Worm (Caenorhabditis elegans) whole organism, L4 larva: ENCODE results near the gene Y46G5A.20.

Source experiments
- D1046.2 ChIP-seq: fragments of 200-800 bp; sonication (Bioruptor generic); IDR thresholded peaks from 2 replicates; pipeline ENCODE4 v1.3.6; 2022; ENCODE audit warnings: missing genetic modification characterization, missing compliant biosample characterization
- F10B5.3 ChIP-seq: sonication (generic microtip); optimal IDR thresholded peaks from 2 replicates; lab custom pipeline; 2016; ENCODE audit warnings: mild to moderate bottlenecking, missing genetic modification characterization, missing compliant biosample characterization
- F26F4.8 ChIP-seq: fragments of 200-800 bp; sonication (Bioruptor generic); conservative IDR thresholded peaks from 2 replicates; pipeline ENCODE4 v1.3.6; 2022; ENCODE audit warnings: missing genetic modification characterization, missing compliant biosample characterization
- R02D3.7 ChIP-seq: fragments of 150-350 bp; sonication (generic microtip); optimal IDR thresholded peaks from 3 replicates; lab custom pipeline; 2014; ENCODE audit warnings: missing biosample characterization, missing genetic modification characterization
- T20F7.1 ChIP-seq: fragments of 200-800 bp; sonication (Bioruptor generic); optimal IDR thresholded peaks from 2 replicates; lab custom pipeline; 2018; ENCODE audit warnings: mild to moderate bottlenecking, missing genetic modification characterization, missing compliant biosample characterization
- aha-1 ChIP-seq: fragments of 150-350 bp; peaks from one replicate; lab custom pipeline; 2014; ENCODE audit warnings: missing biosample characterization, missing genetic modification characterization
- ceh-44 ChIP-seq: fragments of 200-800 bp; sonication (Bioruptor generic); IDR thresholded peaks from 2 replicates; pipeline ENCODE4 v1.3.6; 2022; ENCODE audit warnings: missing genetic modification reagents, missing genetic modification characterization, missing compliant biosample characterization
- ctbp-1 ChIP-seq: fragments of 200-800 bp; sonication (Bioruptor generic); IDR thresholded peaks from 2 replicates; pipeline ENCODE4 v1.3.6; 2022; ENCODE audit warnings: missing genetic modification reagents, missing genetic modification characterization, missing compliant biosample characterization
- daf-12 ChIP-seq: fragments of 150-350 bp; optimal IDR thresholded peaks from 2 replicates; lab custom pipeline; 2014; ENCODE audit warnings: missing biosample characterization, missing genetic modification reagents, missing genetic modification characterization
- daf-19 ChIP-seq: fragments of 200-800 bp; sonication (Bioruptor generic); conservative IDR thresholded peaks from 2 replicates; pipeline ENCODE4 v1.3.6; 2022; ENCODE audit warnings: missing genetic modification characterization, missing compliant biosample characterization
- daf-8 ChIP-seq: fragments of 200-800 bp; sonication (Bioruptor generic); IDR thresholded peaks from 2 replicates; pipeline ENCODE4 v1.3.6; 2022; ENCODE audit warnings: missing genetic modification characterization, missing compliant biosample characterization
- dmd-6 ChIP-seq: fragments of 200-800 bp; sonication (Bioruptor generic); IDR thresholded peaks from 2 replicates; pipeline ENCODE4 v1.3.6; 2022; ENCODE audit warnings: missing genetic modification reagents, missing genetic modification characterization, missing compliant biosample characterization
- dpl-1 ChIP-seq: fragments of 150-350 bp; optimal IDR thresholded peaks from 2 replicates; lab custom pipeline; 2014; ENCODE audit warnings: missing biosample characterization, missing genetic modification reagents, missing genetic modification characterization
- fos-1 ChIP-seq: fragments of 150-350 bp; optimal IDR thresholded peaks from 2 replicates; lab custom pipeline; 2014; ENCODE audit warnings: missing biosample characterization, missing genetic modification characterization
- gei-8 ChIP-seq: fragments of 200-800 bp; sonication (Bioruptor generic); optimal IDR thresholded peaks from 2 replicates; lab custom pipeline; 2018; ENCODE audit warnings: mild to moderate bottlenecking, missing genetic modification characterization, missing compliant biosample characterization
- hlh-30 ChIP-seq: sonication (generic microtip); optimal IDR thresholded peaks from 2 replicates; lab custom pipeline; 2017; ENCODE audit warnings: antibody characterized with exemption, mild to moderate bottlenecking, missing genetic modification characterization, missing compliant biosample characterization; ENCODE audit not compliant: insufficient read depth
- hmg-1.1 ChIP-seq: fragments of 200-800 bp; sonication (Bioruptor generic); IDR thresholded peaks from 2 replicates; pipeline ENCODE4 v1.3.6; 2022; ENCODE audit warnings: missing genetic modification reagents, missing genetic modification characterization, missing compliant biosample characterization
- jun-1 ChIP-seq: fragments of 150-350 bp; optimal IDR thresholded peaks from 2 replicates; lab custom pipeline; 2014; ENCODE audit warnings: missing biosample characterization, missing genetic modification reagents, missing genetic modification characterization
- lim-7 ChIP-seq: fragments of 200-800 bp; sonication (Bioruptor generic); IDR thresholded peaks from 2 replicates; pipeline ENCODE4 v1.3.6; 2022; ENCODE audit warnings: missing genetic modification characterization, missing compliant biosample characterization
- lin-13 ChIP-seq: fragments of 150-350 bp; optimal IDR thresholded peaks from 2 replicates; lab custom pipeline; 2014; ENCODE audit warnings: missing biosample characterization, missing genetic modification reagents, missing genetic modification characterization
- lin-29 ChIP-seq: fragments of 200-800 bp; sonication (Bioruptor generic); IDR thresholded peaks from 2 replicates; pipeline ENCODE4 v1.3.6; 2022; ENCODE audit warnings: missing genetic modification reagents, missing genetic modification characterization, missing compliant biosample characterization
- madf-5 ChIP-seq, 2 experiments: fragments of 200-800 bp; sonication (Bioruptor generic); IDR thresholded peaks; 2 replicates each; pipeline ENCODE4 v1.3.6; 2022; ENCODE audit warnings: missing compliant biosample characterization in 2 of 2, missing genetic modification characterization in 2 of 2
- madf-9 ChIP-seq: fragments of 200-800 bp; sonication (Bioruptor generic); conservative IDR thresholded peaks from 2 replicates; pipeline ENCODE4 v1.3.6; 2022; ENCODE audit warnings: missing genetic modification reagents, missing genetic modification characterization, missing compliant biosample characterization
- mdt-29 ChIP-seq: fragments of 200-800 bp; sonication (Bioruptor generic); IDR thresholded peaks from 2 replicates; pipeline ENCODE4 v1.3.6; 2022; ENCODE audit warnings: missing genetic modification reagents, missing genetic modification characterization, missing compliant biosample characterization
- mep-1 ChIP-seq: fragments of 150-350 bp; sonication (generic microtip); optimal IDR thresholded peaks from 3 replicates; lab custom pipeline; 2014; ENCODE audit warnings: missing biosample characterization, missing genetic modification characterization
- mes-2 ChIP-seq: sonication (generic microtip); optimal IDR thresholded peaks from 2 replicates; lab custom pipeline; 2016; ENCODE audit warnings: missing genotype, mild to moderate bottlenecking, missing genetic modification characterization, missing compliant biosample characterization; ENCODE audit not compliant: poor library complexity, severe bottlenecking
- mxl-2 ChIP-seq: fragments of 200-800 bp; sonication (Bioruptor generic); conservative IDR thresholded peaks from 2 replicates; pipeline ENCODE4 v1.3.6; 2022; ENCODE audit warnings: missing genetic modification reagents, missing genetic modification characterization, missing compliant biosample characterization
- nhr-10 ChIP-seq: fragments of 150-350 bp; optimal IDR thresholded peaks from 2 replicates; lab custom pipeline; 2014; ENCODE audit warnings: missing biosample characterization, missing genetic modification characterization
- nhr-102 ChIP-seq: sonication (generic microtip); optimal IDR thresholded peaks from 2 replicates; lab custom pipeline; 2016; ENCODE audit warnings: mild to moderate bottlenecking, missing genetic modification characterization, moderate library complexity, missing compliant biosample characterization
- nhr-11 ChIP-seq: fragments of 150-350 bp; optimal IDR thresholded peaks from 2 replicates; lab custom pipeline; 2014; ENCODE audit warnings: missing biosample characterization, missing genetic modification characterization
- nhr-111 ChIP-seq: fragments of 200-800 bp; sonication (Bioruptor generic); optimal IDR thresholded peaks from 2 replicates; lab custom pipeline; 2018; ENCODE audit warnings: mild to moderate bottlenecking, missing genetic modification characterization, missing compliant biosample characterization
- nhr-28 ChIP-seq: fragments of 150-350 bp; optimal IDR thresholded peaks from 2 replicates; lab custom pipeline; 2014; ENCODE audit warnings: missing biosample characterization, missing genetic modification characterization
- nhr-48 ChIP-seq: sonication (generic microtip); optimal IDR thresholded peaks from 2 replicates; lab custom pipeline; 2016; ENCODE audit warnings: mild to moderate bottlenecking, missing genetic modification characterization, missing compliant biosample characterization
- nhr-77 ChIP-seq: fragments of 150-350 bp; optimal IDR thresholded peaks from 2 replicates; lab custom pipeline; 2014; ENCODE audit warnings: missing biosample characterization, missing genetic modification characterization
- pha-4 ChIP-seq, 2 experiments: fragments of 150-350 bp in 1 of 2; fragments of 200-800 bp in 1 of 2; sonication (Bioruptor generic) in 1 of 2; IDR thresholded peaks in 1 of 2; optimal IDR thresholded peaks in 1 of 2; 2 replicates each; pipeline versions ENCODE4 v1.3.6 to Lab custom; 2014 to 2022; ENCODE audit warnings: missing genetic modification characterization in 2 of 2, missing genetic modification reagents in 2 of 2, missing biosample characterization in 1 of 2, missing compliant biosample characterization in 1 of 2
- sdz-12 ChIP-seq: fragments of 200-800 bp; sonication (Bioruptor generic); optimal IDR thresholded peaks from 2 replicates; lab custom pipeline; 2018; ENCODE audit warnings: mild to moderate bottlenecking, missing genetic modification characterization, missing compliant biosample characterization
- vab-7 ChIP-seq: fragments of 200-800 bp; sonication (Bioruptor generic); IDR thresholded peaks from 2 replicates; pipeline ENCODE4 v1.3.6; 2022; ENCODE audit warnings: missing genetic modification reagents, missing genetic modification characterization, missing compliant biosample characterization
- zip-11 ChIP-seq: fragments of 200-800 bp; sonication (Bioruptor generic); IDR thresholded peaks from 2 replicates; pipeline ENCODE4 v1.3.6; 2022; ENCODE audit warnings: missing genetic modification characterization, missing compliant biosample characterization

Y46G5A.20 gene

DNA sequence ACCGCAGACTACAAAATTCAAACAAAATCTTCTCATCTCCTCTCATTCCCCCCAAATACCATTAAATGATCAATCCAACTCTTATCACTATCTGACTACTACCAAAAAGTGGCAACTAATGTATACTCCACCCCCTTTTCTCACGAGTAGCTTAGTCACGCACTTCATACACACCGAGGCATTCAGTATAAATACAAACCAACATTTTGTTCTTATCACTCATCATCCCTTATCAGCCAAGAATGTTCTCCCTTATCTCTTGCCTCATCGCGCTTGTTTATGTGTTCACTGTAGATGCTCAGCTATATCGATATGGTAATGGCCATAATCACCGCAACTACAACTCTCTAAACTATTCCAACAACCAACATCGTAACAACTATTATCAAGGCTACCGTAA lies 12.6 kb downstream of the Y46G5A.20 start, which contains the start of gene Y46G5A.36 (continued):
- peak; percentile 42 for TF ChIP-seq dmd-6 (GFP tag; lab: Robert Waterston, UW)
- no peak for TF ChIP-seq nhr-11 (tag; lab: Kevin White, UChicago)
- TF ChIP-seq nhr-28 (tag; lab: Kevin White, UChicago): peak; percentile 77
- TF ChIP-seq hlh-30 (tag; lab: Kevin White, UChicago): peak; percentile 75
- TF ChIP-seq aha-1 (tag; lab: Kevin White, UChicago): no peak
- TF ChIP-seq, all 104 proteins: peak for 10

DNA sequence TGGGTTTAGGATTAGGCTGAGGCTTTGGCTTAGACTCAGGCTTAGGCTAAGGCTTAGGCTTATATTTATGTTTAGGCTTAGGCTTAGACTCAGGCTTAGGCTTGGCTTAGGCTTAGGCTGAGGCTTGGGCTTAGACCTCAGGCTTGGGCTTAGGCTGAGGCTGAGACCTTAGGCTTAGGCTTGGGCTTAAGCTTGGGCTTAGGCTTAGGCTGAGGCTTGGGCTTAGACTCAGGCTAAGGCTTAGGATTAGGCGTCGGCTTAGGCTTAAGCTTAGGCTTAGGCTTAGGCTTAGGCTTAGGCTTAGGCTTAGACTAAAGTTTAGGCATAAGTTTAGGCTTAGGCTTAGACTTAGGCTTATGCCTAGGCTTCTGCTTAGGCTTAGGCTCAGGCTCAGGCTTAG lies 13.7 kb downstream of the Y46G5A.20 start:
- TF ChIP-seq ceh-44 (GFP tag; lab: Robert Waterston, UW): no peak
- TF ChIP-seq F26F4.8: 0 out of 2 replicates have a peak, but pooled peaks have one; percentile 39
- no peak for TF ChIP-seq mxl-2 (GFP tag; lab: Robert Waterston, UW)
- TF ChIP-seq aha-1 (tag; lab: Kevin White, UChicago): peak; percentile 77
- TF ChIP-seq hmg-1.1: 0 out of 2 replicates have a peak, but pooled peaks have one; percentile 24
- TF ChIP-seq, all 104 proteins: peak for 3

DNA sequence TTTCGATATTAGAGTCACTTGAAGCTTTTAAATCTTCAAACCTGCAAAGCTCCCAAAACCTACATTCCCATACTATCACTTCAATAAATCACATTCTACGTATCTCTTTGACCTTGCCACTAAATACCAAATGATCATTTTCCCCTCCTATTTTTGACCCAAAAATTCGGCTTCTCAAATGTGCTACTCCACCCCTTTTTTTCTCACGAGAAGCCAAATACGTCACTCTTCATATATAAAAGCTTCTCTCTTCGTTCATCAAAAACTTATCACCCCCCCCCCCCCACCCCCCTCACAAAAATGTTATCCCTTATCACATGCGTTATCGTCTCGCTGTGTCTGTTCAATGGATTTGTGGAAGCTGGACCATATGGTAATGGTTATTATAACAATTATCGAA lies 15.9 kb downstream of the Y46G5A.20 start, which contains the start of gene Y46G5A.38:
Gene Y46G5A.38 (plus strand): TSS at position 301 of the 400 bp plus-strand sequence.
- TF ChIP-seq nhr-77 (tag; lab: Kevin White, UChicago) (no peak), fos-1 (tag; lab: Kevin White, UChicago) (no peak), daf-19 (GFP tag; lab: Robert Waterston, UW) (no peak), mep-1 (no peak), dpl-1 (GFP tag; lab: Kevin White, UChicago) (no peak), madf-9 (GFP tag; lab: Robert Waterston, UW) (no peak), nhr-111 (GFP tag; lab: Kevin White, UChicago) (no peak), mdt-29 (GFP tag; lab: Robert Waterston, UW) (no peak), zip-11 (no peak), gei-8 (GFP tag; lab: Kevin White, UChicago) (no peak), mes-2 (tag; lab: Kevin White, UChicago) (no peak), ctbp-1 (GFP tag; lab: Robert Waterston, UW) (no peak), daf-8 (GFP tag; lab: Robert Waterston, UW) (no peak), D1046.2 (GFP tag; lab: Robert Waterston, UW) (no peak), vab-7 (GFP tag; lab: Robert Waterston, UW) (no peak), nhr-102 (tag; lab: Kevin White, UChicago) (no peak), nhr-48 (tag; lab: Kevin White, UChicago) (no peak), sdz-12 (GFP tag; lab: Kevin White, UChicago) (no peak), ceh-44 (GFP tag; lab: Robert Waterston, UW) (no peak)

DNA sequence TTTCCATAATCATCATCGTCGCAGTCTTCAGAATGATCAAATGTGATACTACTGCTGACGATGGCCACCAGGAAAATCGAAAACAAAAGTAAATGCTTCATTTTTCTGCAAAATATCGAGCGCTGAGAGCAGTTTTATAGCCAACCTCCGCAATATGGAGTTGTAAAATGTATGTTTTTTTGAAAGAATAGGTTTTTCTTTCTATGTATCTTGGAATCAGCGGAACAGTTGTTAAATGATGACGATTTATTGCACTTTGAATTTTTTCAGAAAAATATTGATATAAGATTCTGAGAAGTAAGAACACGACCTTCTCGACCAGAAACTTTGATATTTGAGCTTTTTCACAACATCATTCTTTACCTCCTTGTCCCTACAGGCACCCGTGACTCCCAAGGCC lies 18.1 kb downstream of the Y46G5A.20 start, which contains the start of gene Y46G5A.23:
Gene Y46G5A.23 (minus strand): TSS at position 101 of the 400 bp plus-strand sequence.
- no peak for TF ChIP-seq jun-1 (tag; lab: Kevin White, UChicago)
- no peak for TF ChIP-seq madf-5 (GFP tag; IDR thresholded peaks at IDR 0.05; lab: Robert Waterston, UW)
- TF ChIP-seq pha-4 (GFP tag; IDR thresholded peaks at IDR 0.05; lab: Robert Waterston, UW): no peak
- no peak for TF ChIP-seq pha-4 (tag; optimal IDR thresholded peaks at IDR 0.05; lab: Kevin White, UChicago)
- TF ChIP-seq daf-8 (GFP tag; lab: Robert Waterston, UW): no peak
- TF ChIP-seq dmd-6 (GFP tag; lab: Robert Waterston, UW): no peak
- TF ChIP-seq lim-7 (GFP tag; lab: Robert Waterston, UW): no peak
- no peak for TF ChIP-seq F10B5.3 (tag; lab: Kevin White, UChicago)
- no peak for TF ChIP-seq lin-13
- no peak for TF ChIP-seq R02D3.7 (tag; lab: Kevin White, UChicago)
- TF ChIP-seq nhr-102 (tag; lab: Kevin White, UChicago): no peak
- TF ChIP-seq T20F7.1: no peak
- no peak for TF ChIP-seq lin-29
- no peak for TF ChIP-seq daf-12 (tag; lab: Kevin White, UChicago)
- no peak for TF ChIP-seq nhr-10 (tag; lab: Kevin White, UChicago)
